Worm (Caenorhabditis elegans) whole organism, mixed stage, embryonic: ENCODE results near the gene srx-93.

ENCODE experiments used
- blmp-1 ChIP-seq: fragments of 150-350 bp; optimal IDR thresholded peaks from 2 replicates; lab custom pipeline; 2014; ENCODE audit warnings: missing biosample characterization, missing genetic modification characterization
- ceh-39 ChIP-seq: fragments of 150-350 bp; optimal IDR thresholded peaks from 2 replicates; lab custom pipeline; 2014; ENCODE audit warnings: missing biosample characterization, missing genetic modification characterization
- ceh-83 ChIP-seq: fragments of 200-800 bp; sonication (Bioruptor generic); optimal IDR thresholded peaks from 2 replicates; lab custom pipeline; 2018; ENCODE audit warnings: mild to moderate bottlenecking, missing genetic modification characterization, missing compliant biosample characterization
- ces-1 ChIP-seq: fragments of 150-350 bp; optimal IDR thresholded peaks from 2 replicates; lab custom pipeline; 2014; ENCODE audit warnings: missing biosample characterization, missing genetic modification reagents, missing genetic modification characterization
- elt-3 ChIP-seq: fragments of 150-350 bp; optimal IDR thresholded peaks from 2 replicates; lab custom pipeline; 2014; ENCODE audit warnings: missing biosample characterization, missing genetic modification characterization
- lin-13 ChIP-seq: fragments of 150-350 bp; optimal IDR thresholded peaks from 2 replicates; lab custom pipeline; 2014; ENCODE audit warnings: missing biosample characterization, missing genetic modification characterization
- lsy-2 ChIP-seq: fragments of 150-350 bp; optimal IDR thresholded peaks from 2 replicates; lab custom pipeline; 2014; ENCODE audit warnings: missing biosample characterization, missing genetic modification characterization
- mab-5 ChIP-seq: fragments of 150-350 bp; optimal IDR thresholded peaks from 2 replicates; lab custom pipeline; 2014; ENCODE audit warnings: missing biosample characterization, missing genetic modification characterization
- pha-4 ChIP-seq: fragments of 150-350 bp; optimal IDR thresholded peaks from 2 replicates; lab custom pipeline; 2018; ENCODE audit warnings: missing biosample characterization, missing genetic modification reagents, missing genetic modification characterization
- sem-2 ChIP-seq: fragments of 200-800 bp; sonication (Bioruptor generic); optimal IDR thresholded peaks from 2 replicates; lab custom pipeline; 2018; ENCODE audit warnings: mild to moderate bottlenecking, missing genetic modification characterization, missing compliant biosample characterization
- unc-62 ChIP-seq: fragments of 150-350 bp; optimal IDR thresholded peaks from 2 replicates; lab custom pipeline; 2014; ENCODE audit warnings: missing biosample characterization, missing genetic modification reagents, missing genetic modification characterization

DNA sequence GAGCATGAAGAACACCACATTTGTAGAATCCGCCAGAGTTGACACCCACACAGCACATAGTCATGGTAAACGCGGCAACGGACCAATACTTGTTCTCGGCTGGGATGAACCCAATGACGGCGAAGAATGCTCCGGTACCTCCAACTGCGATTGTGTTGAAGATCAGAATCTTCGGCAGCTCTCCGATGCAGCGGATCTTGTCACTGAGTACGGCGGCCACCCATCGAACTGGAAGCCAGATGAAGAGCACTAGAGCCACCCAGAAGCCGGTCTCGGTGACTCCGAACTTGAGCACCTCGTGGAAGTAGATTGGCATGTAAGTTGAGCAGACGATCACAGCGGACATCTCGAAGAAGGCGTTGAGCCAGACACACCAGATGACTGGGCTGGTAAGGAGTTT lies 7.5 kb downstream of the srx-93 start:
- TF ChIP-seq ces-1 (GFP tag; lab: Kevin White, UChicago) (no peak), unc-62 (GFP tag; lab: Kevin White, UChicago) (no peak), elt-3 (tag; lab: Kevin White, UChicago) (no peak), mab-5 (tag; lab: Kevin White, UChicago) (no peak), lin-13 (tag; lab: Kevin White, UChicago) (no peak), blmp-1 (tag; lab: Kevin White, UChicago) (no peak), pha-4 (tag; lab: Kevin White, UChicago) (no peak), ceh-83 (GFP tag; lab: Kevin White, UChicago) (no peak), sem-2 (GFP tag; lab: Kevin White, UChicago) (no peak), lsy-2 (tag; lab: Kevin White, UChicago) (no peak), ceh-39 (tag; lab: Kevin White, UChicago) (no peak)
